Worm (Caenorhabditis elegans): ENCODE results near the gene Y69E1A.3.

- TF ChIP-seq nhr-11 (tag; optimal IDR thresholded peaks at IDR 0.05) (no peak), C34F6.9 (tag; optimal IDR thresholded peaks at IDR 0.05) (peak; percentile 96), nhr-12 (tag; optimal IDR thresholded peaks at IDR 0.05) (no peak), blmp-1 (tag; optimal IDR thresholded peaks at IDR 0.05; ENCODE audit: insufficient read depth) (peak; percentile 40), unc-62 (GFP tag; optimal IDR thresholded peaks at IDR 0.05) (no peak), snpc-4 (tag; optimal IDR thresholded peaks at IDR 0.05) (peak; percentile 57), unc-39 (tag; optimal IDR thresholded peaks at IDR 0.05) (no peak), dmd-4 (tag; optimal IDR thresholded peaks at IDR 0.05) (no peak), unc-55 (GFP tag; optimal IDR thresholded peaks at IDR 0.05) (peak; percentile 82), lin-11 (tag; optimal IDR thresholded peaks at IDR 0.05) (peak; percentile 87), ztf-4 (tag; optimal IDR thresholded peaks at IDR 0.05) (peak; percentile 26)
Measured at ce11 chrIV:10918877-10919560, 33.1 kb upstream of the Y69E1A.3 start.
